Fruit fly (Drosophila melanogaster) whole organism, wandering third instar larva: Measurements from ENCODE around the gene Baldspot.

Source experiments
- sage ChIP-seq: fragments of 200-800 bp; sonication (Bioruptor generic); optimal IDR thresholded peaks from 2 replicates; lab custom pipeline; 2016; ENCODE audit warnings: missing biosample characterization, mild to moderate bottlenecking, missing genetic modification characterization
- usp ChIP-seq: fragments of >200 bp; optimal IDR thresholded peaks from 2 replicates; lab custom pipeline; 2017; ENCODE audit warnings: missing biosample characterization, missing genetic modification characterization

DNA sequence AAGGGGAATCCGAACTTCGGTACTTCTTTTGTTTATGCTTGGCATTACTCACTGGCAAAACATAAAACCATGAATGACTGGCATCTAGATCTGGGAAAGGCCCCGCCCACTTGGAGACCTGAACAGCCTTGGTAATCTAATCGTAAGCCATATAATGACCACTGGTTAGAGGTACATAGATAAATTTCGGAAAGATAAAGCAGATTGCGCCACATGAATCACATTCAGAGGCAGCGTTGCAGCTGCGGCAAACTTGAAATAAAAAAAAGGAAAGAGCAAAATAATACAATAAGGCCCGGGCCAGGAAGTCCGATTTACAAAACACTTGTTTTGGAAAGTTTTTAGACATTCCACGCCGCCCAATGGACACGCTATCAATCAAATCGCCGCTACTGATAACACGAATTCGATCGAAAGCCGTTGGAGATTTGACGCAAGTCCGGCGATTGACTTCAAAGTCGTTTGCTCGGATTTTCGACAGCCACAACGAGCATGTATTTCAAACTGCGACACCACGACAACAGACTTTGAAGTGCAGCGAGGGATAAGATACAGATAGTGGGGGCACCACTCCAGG, 2.8 kb upstream of the Baldspot start:
- TF ChIP-seq usp (GFP tag; lab: Kevin White, UChicago) = no peak
- no peak for TF ChIP-seq sage (GFP tag; lab: Kevin White, UChicago)
